Worm (Caenorhabditis elegans): ENCODE data around the gene inos-1.
A peak's percentile ranks its signal among the peaks of the same experiment; 100 is the strongest.

Gene inos-1

DNA sequence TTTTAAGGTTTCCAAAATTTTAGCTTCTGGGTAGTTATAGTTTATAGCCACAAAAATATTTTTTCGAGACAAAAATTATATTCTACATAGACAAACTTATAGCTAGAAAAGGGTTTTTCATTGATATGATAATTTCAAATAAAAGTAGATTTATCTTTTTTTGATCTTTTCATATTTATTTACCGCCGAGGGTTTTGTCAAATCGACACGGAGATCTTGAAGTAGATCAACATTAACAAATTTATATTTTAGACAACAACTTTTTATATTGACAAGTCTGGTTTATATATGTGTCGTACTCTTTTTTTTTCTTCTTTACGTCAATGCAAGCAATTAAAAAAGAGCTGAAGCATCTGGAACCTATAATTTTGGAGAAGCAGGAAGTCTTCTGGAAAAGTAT is 41.2 kb downstream of the inos-1 start:
- TF ChIP-seq mdl-1 (tag; optimal IDR thresholded peaks at IDR 0.05) (no peak), pqm-1 (tag; optimal IDR thresholded peaks at IDR 0.05) (no peak), nhr-77 (tag; optimal IDR thresholded peaks at IDR 0.05) (no peak), elt-2 (tag; optimal IDR thresholded peaks at IDR 0.05) (no peak), ceh-28 (tag; optimal IDR thresholded peaks at IDR 0.05) (no peak), R02D3.7 (tag; optimal IDR thresholded peaks at IDR 0.05) (no peak), skn-1 (tag; optimal IDR thresholded peaks at IDR 0.05) (no peak)

DNA sequence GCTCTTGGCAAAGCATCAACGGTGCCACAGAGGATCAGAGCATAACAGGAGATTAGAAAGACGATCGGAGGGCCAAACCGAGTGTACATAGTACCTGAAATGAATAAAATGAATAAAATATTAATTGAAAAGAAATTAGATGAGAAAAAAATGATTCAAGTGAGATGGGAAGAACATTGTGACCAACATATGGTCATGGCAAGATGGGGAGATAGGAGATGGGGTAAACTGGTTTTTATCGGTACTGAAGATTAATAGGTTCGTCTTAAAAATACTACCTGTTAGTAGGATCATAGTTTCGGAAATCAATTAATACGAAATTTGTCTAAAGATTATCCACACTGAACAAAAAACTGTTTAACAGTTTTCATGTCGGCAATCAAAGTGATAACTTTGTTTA is 43.0 kb downstream of the inos-1 start, which contains the start of gene nep-1:
nep-1 (minus strand) TSS at position 101 of the 400 bp plus-strand sequence.
- TF ChIP-seq lsy-12 (tag; optimal IDR thresholded peaks at IDR 0.05) (no peak), nhr-23 (tag; optimal IDR thresholded peaks at IDR 0.05) (peak; percentile 13), elt-2 (tag; optimal IDR thresholded peaks at IDR 0.05) (no peak)

DNA sequence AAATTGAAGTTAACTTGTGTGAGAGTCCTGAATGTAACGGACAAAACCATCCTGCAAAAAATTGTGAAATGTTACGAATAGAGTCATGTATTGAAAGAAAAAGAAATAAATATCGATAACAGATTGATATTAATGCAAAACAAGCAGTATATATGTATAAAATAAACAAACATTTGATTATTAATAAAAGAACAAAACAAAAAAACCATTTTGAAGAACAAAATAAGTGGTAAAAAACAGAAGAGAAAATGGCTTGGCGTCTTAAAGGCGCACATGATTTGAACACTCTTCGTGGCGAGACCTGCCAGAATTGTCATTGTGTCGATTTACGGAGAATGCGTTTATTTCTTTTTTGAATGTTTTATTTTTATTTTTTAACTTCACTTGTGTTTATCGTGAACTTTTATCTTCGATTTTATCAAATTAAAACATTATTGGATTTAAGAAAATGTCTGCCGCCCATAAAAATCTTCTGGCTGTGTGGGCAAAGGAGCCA is 47.4 kb downstream of the inos-1 start, which contains the start of the genes rad-23 and rpn-12:
rad-23 (minus strand) TSS at position 51 of the 496 bp plus-strand sequence.
rpn-12 (plus strand) TSS at position 446 of the 496 bp plus-strand sequence.
- no peak for TF ChIP-seq aly-2 (tag; optimal IDR thresholded peaks at IDR 0.05)
- TF ChIP-seq nhr-67 (tag; optimal IDR thresholded peaks at IDR 0.05): no peak
- TF ChIP-seq nhr-25 (tag; optimal IDR thresholded peaks at IDR 0.05): peak; percentile 26
- TF ChIP-seq snpc-4 (tag; optimal IDR thresholded peaks at IDR 0.05): peak; percentile 40
- no peak for TF ChIP-seq nhr-11 (tag; optimal IDR thresholded peaks at IDR 0.05)
- peak; percentile 90 for TF ChIP-seq pha-4 (tag; optimal IDR thresholded peaks at IDR 0.05)
- TF ChIP-seq unc-39 (tag; optimal IDR thresholded peaks at IDR 0.05): no peak
- no peak for TF ChIP-seq fkh-10 (GFP tag; optimal IDR thresholded peaks at IDR 0.05)
- TF ChIP-seq ceh-28 (tag; optimal IDR thresholded peaks at IDR 0.05): no peak
- no peak for TF ChIP-seq pqm-1 (tag; optimal IDR thresholded peaks at IDR 0.05)
- no peak for TF ChIP-seq ama-1 (optimal IDR thresholded peaks at IDR 0.05)
- peak; percentile 83 for TF ChIP-seq lin-15B (tag; optimal IDR thresholded peaks at IDR 0.05)
- no peak for TF ChIP-seq hmg-11 (tag; optimal IDR thresholded peaks at IDR 0.05)
- peak; percentile 83 for TF ChIP-seq nfya-1 (tag; optimal IDR thresholded peaks at IDR 0.05; ENCODE audit: insufficient read depth)
- peak; percentile 78 for TF ChIP-seq nhr-23 (tag; optimal IDR thresholded peaks at IDR 0.05)
- no peak for TF ChIP-seq tbx-2 (tag; optimal IDR thresholded peaks at IDR 0.05)
- peak; percentile 94 for TF ChIP-seq egl-5 (tag; optimal IDR thresholded peaks at IDR 0.05)
- no peak for TF ChIP-seq fos-1 (tag; optimal IDR thresholded peaks at IDR 0.05)
- no peak for TF ChIP-seq ztf-4 (tag; optimal IDR thresholded peaks at IDR 0.05)
- TF ChIP-seq nhr-77 (tag; optimal IDR thresholded peaks at IDR 0.05): no peak
- TF ChIP-seq ZK546.5 (tag; optimal IDR thresholded peaks at IDR 0.05): no peak
- TF ChIP-seq jun-1 (tag; optimal IDR thresholded peaks at IDR 0.05): peak; percentile 19
- TF ChIP-seq nhr-237 (tag; optimal IDR thresholded peaks at IDR 0.05): no peak
- TF ChIP-seq nhr-76 (tag; optimal IDR thresholded peaks at IDR 0.05): no peak
- no peak for TF ChIP-seq unc-62 (GFP tag; optimal IDR thresholded peaks at IDR 0.05)
- no peak for TF ChIP-seq ceh-9 (tag; optimal IDR thresholded peaks at IDR 0.05)
- no peak for TF ChIP-seq daf-12 (tag; optimal IDR thresholded peaks at IDR 0.05)
- peak; percentile 28 for TF ChIP-seq nhr-43 (tag; optimal IDR thresholded peaks at IDR 0.05; ENCODE audit: poor library complexity, severe bottlenecking)
- no peak for TF ChIP-seq mdl-1 (tag; optimal IDR thresholded peaks at IDR 0.05)
- peak; percentile 100 for TF ChIP-seq skn-1 (tag; optimal IDR thresholded peaks at IDR 0.05)
- TF ChIP-seq eor-1 (tag; optimal IDR thresholded peaks at IDR 0.05): no peak
- no peak for TF ChIP-seq egl-27 (tag; optimal IDR thresholded peaks at IDR 0.05)
- no peak for TF ChIP-seq zag-1 (tag; optimal IDR thresholded peaks at IDR 0.05)
- no peak for TF ChIP-seq elt-3 (tag; optimal IDR thresholded peaks at IDR 0.05)
- no peak for TF ChIP-seq nhr-28 (tag; optimal IDR thresholded peaks at IDR 0.05)
- no peak for TF ChIP-seq nhr-12 (tag; optimal IDR thresholded peaks at IDR 0.05)
- TF ChIP-seq elt-1 (tag; optimal IDR thresholded peaks at IDR 0.05): no peak
- TF ChIP-seq mml-1 (tag; optimal IDR thresholded peaks at IDR 0.05): no peak
- TF ChIP-seq R02D3.7 (tag; optimal IDR thresholded peaks at IDR 0.05): peak; percentile 87
- peak; percentile 69 for TF ChIP-seq lin-39 (tag; optimal IDR thresholded peaks at IDR 0.05)
- TF ChIP-seq sea-2 (GFP tag; optimal IDR thresholded peaks at IDR 0.05): no peak
- no peak for TF ChIP-seq lsy-12 (tag; optimal IDR thresholded peaks at IDR 0.05)
- TF ChIP-seq ceh-16 (tag; optimal IDR thresholded peaks at IDR 0.05): no peak
- no peak for TF ChIP-seq fkh-2 (tag; optimal IDR thresholded peaks at IDR 0.05)
- TF ChIP-seq ztf-11 (tag; optimal IDR thresholded peaks at IDR 0.05): no peak
- TF ChIP-seq elt-2 (tag; optimal IDR thresholded peaks at IDR 0.05): peak; percentile 40
- no peak for TF ChIP-seq ceh-82 (tag; optimal IDR thresholded peaks at IDR 0.05)

All from whole organism, L3 larva.